Worm (Caenorhabditis elegans) whole organism, midembryonic: ENCODE measurements around the gene clp-1.

Experiments used
- klf-2 ChIP-seq: fragments of 200-800 bp; sonication (Bioruptor generic); conservative IDR thresholded peaks from 2 replicates; pipeline ENCODE4 v1.3.6; 2022; ENCODE audit warnings: missing genetic modification reagents, missing genetic modification characterization, missing compliant biosample characterization
- med-1 ChIP-seq: sonication (generic microtip); optimal IDR thresholded peaks from 2 replicates; lab custom pipeline; 2017; ENCODE audit warnings: missing genetic modification characterization, mild to moderate bottlenecking, missing compliant biosample characterization, antibody characterized with exemption, missing genetic modification reagents; ENCODE audit not compliant: insufficient read depth

- TF ChIP-seq klf-2 (GFP tag; lab: Robert Waterston, UW) (no peak), med-1 (no peak)
Measured at ce11 chrIII:7948802-7949201, 31.0 kb upstream of the clp-1 start, which contains the start of gene col-90.
